Worm (Caenorhabditis elegans) whole organism, young adult: ENCODE data around the gene F34H10.4.

Source experiments
- B0035.1 ChIP-seq: sonication (generic microtip); optimal IDR thresholded peaks from 2 replicates; lab custom pipeline; 2016; ENCODE audit warnings: missing genetic modification characterization, mild to moderate bottlenecking, missing compliant biosample characterization, missing genotype, missing genetic modification reagents
- B0336.3 ChIP-seq: fragments of 200-800 bp; sonication (Bioruptor generic); IDR thresholded peaks from 2 replicates; pipeline ENCODE4 v1.3.6; 2022; ENCODE audit warnings: missing genetic modification characterization, missing compliant biosample characterization
- F10E7.11 ChIP-seq: sonication (generic microtip); optimal IDR thresholded peaks from 2 replicates; lab custom pipeline; 2017; ENCODE audit warnings: mild to moderate bottlenecking, missing genetic modification characterization, moderate library complexity, missing compliant biosample characterization
- F22D6.2 ChIP-seq: sonication (generic microtip); optimal IDR thresholded peaks from 2 replicates; lab custom pipeline; 2016; ENCODE audit warnings: mild to moderate bottlenecking, missing genetic modification characterization, missing compliant biosample characterization
- F23B12.7 ChIP-seq: sonication (generic microtip); optimal IDR thresholded peaks from 2 replicates; lab custom pipeline; 2017; ENCODE audit warnings: missing genetic modification characterization, mild to moderate bottlenecking, missing compliant biosample characterization, antibody characterized with exemption, moderate library complexity; ENCODE audit not compliant: insufficient read depth
- K11D2.4 ChIP-seq: fragments of 200-800 bp; sonication (Bioruptor generic); IDR thresholded peaks from 2 replicates; pipeline ENCODE4 v1.3.6; 2022; ENCODE audit warnings: missing genetic modification reagents, missing genetic modification characterization, missing compliant biosample characterization
- T07F8.4 ChIP-seq: sonication (generic microtip); optimal IDR thresholded peaks from 2 replicates; lab custom pipeline; 2016; ENCODE audit warnings: mild to moderate bottlenecking, missing genetic modification characterization, moderate library complexity, missing compliant biosample characterization
- T26A5.8 ChIP-seq: sonication (generic microtip); optimal IDR thresholded peaks from 2 replicates; lab custom pipeline; 2016; ENCODE audit warnings: missing genetic modification characterization, missing compliant biosample characterization
- Y67H2A.10 ChIP-seq: fragments of 200-800 bp; sonication (Bioruptor generic); conservative IDR thresholded peaks from 2 replicates; pipeline ENCODE4 v1.3.6; 2022; ENCODE audit warnings: missing genetic modification reagents, missing genetic modification characterization, missing compliant biosample characterization
- Y79H2A.3 ChIP-seq: fragments of 200-800 bp; sonication (Bioruptor generic); conservative IDR thresholded peaks from 2 replicates; pipeline ENCODE4 v1.3.6; 2022; ENCODE audit warnings: missing genetic modification reagents, missing genetic modification characterization, missing compliant biosample characterization
- akir-1 ChIP-seq: fragments of 200-800 bp; sonication (Bioruptor generic); optimal IDR thresholded peaks from 2 replicates; lab custom pipeline; 2018; ENCODE audit warnings: mild to moderate bottlenecking, missing genetic modification characterization, moderate library complexity, missing compliant biosample characterization
- ama-1 ChIP-seq, 3 experiments: fragments of 150-350 bp in 1 of 3; sonication (generic microtip) in 2 of 3; optimal IDR thresholded peaks; 2 replicates each; lab custom pipeline; 2014 to 2018; ENCODE audit warnings: missing biosample characterization in 2 of 3, missing genetic modification characterization in 2 of 3, missing genetic modification reagents in 2 of 3
- attf-3 ChIP-seq: fragments of 200-800 bp; sonication (Bioruptor generic); conservative IDR thresholded peaks from 2 replicates; pipeline ENCODE4 v1.3.6; 2022; ENCODE audit warnings: missing genetic modification reagents, missing genetic modification characterization, missing compliant biosample characterization
- attf-5 ChIP-seq: fragments of 200-800 bp; sonication (Bioruptor generic); optimal IDR thresholded peaks from 2 replicates; lab custom pipeline; 2018; ENCODE audit warnings: mild to moderate bottlenecking, missing genetic modification characterization, missing compliant biosample characterization
- ccch-3 ChIP-seq: fragments of 200-800 bp; sonication (Bioruptor generic); optimal IDR thresholded peaks from 2 replicates; lab custom pipeline; 2018; ENCODE audit warnings: mild to moderate bottlenecking, missing genetic modification characterization, missing compliant biosample characterization
- ceh-27 ChIP-seq: fragments of 200-800 bp; sonication (Bioruptor generic); optimal IDR thresholded peaks from 2 replicates; lab custom pipeline; 2018; ENCODE audit warnings: mild to moderate bottlenecking, missing genetic modification characterization, moderate library complexity, missing compliant biosample characterization
- die-1 ChIP-seq: sonication (generic microtip); optimal IDR thresholded peaks from 2 replicates; lab custom pipeline; 2016; ENCODE audit warnings: missing genotype, mild to moderate bottlenecking, missing genetic modification characterization, missing compliant biosample characterization
- dpl-1 ChIP-seq: fragments of 150-350 bp; optimal IDR thresholded peaks from 2 replicates; lab custom pipeline; 2014; ENCODE audit warnings: missing biosample characterization, missing genetic modification reagents, missing genetic modification characterization
- efl-1 ChIP-seq: fragments of 150-350 bp; optimal IDR thresholded peaks from 2 replicates; lab custom pipeline; 2014; ENCODE audit warnings: missing biosample characterization, missing genetic modification reagents, missing genetic modification characterization
- egl-44 ChIP-seq: fragments of 200-800 bp; sonication (Bioruptor generic); IDR thresholded peaks from 2 replicates; pipeline ENCODE4 v1.3.6; 2022; ENCODE audit warnings: missing genetic modification reagents, missing genetic modification characterization, missing compliant biosample characterization
- egrh-3 ChIP-seq: fragments of 200-800 bp; sonication (Bioruptor generic); IDR thresholded peaks from 2 replicates; pipeline ENCODE4 v1.3.6; 2022; ENCODE audit warnings: missing genetic modification reagents, missing genetic modification characterization, missing compliant biosample characterization
- fkh-3 ChIP-seq: sonication (generic microtip); optimal IDR thresholded peaks from 2 replicates; lab custom pipeline; 2016; ENCODE audit warnings: mild to moderate bottlenecking, missing genetic modification characterization, missing compliant biosample characterization
- gei-17 ChIP-seq: fragments of 200-800 bp; sonication (Bioruptor generic); optimal IDR thresholded peaks from 2 replicates; lab custom pipeline; 2018; ENCODE audit warnings: mild to moderate bottlenecking, missing genetic modification characterization, missing compliant biosample characterization
- him-1 ChIP-seq: sonication (generic microtip); optimal IDR thresholded peaks from 2 replicates; lab custom pipeline; 2016; ENCODE audit warnings: missing genotype, missing genetic modification reagents, missing genetic modification characterization, missing compliant biosample characterization
- hlh-26 ChIP-seq: fragments of 200-800 bp; sonication (Bioruptor generic); conservative IDR thresholded peaks from 2 replicates; pipeline ENCODE4 v1.3.6; 2022; ENCODE audit warnings: missing genetic modification reagents, missing genetic modification characterization, missing compliant biosample characterization
- hmg-1.2 ChIP-seq: fragments of 200-800 bp; sonication (Bioruptor generic); IDR thresholded peaks from 2 replicates; pipeline ENCODE4 v1.3.6; 2022; ENCODE audit warnings: missing genetic modification reagents, missing genetic modification characterization, missing compliant biosample characterization
- hmg-20 ChIP-seq: fragments of 200-800 bp; sonication (Bioruptor generic); IDR thresholded peaks from 2 replicates; pipeline ENCODE4 v1.3.6; 2022; ENCODE audit warnings: missing genetic modification reagents, missing genetic modification characterization, missing compliant biosample characterization
- hsf-1 ChIP-seq: fragments of 200-800 bp; sonication (Bioruptor generic); IDR thresholded peaks from 2 replicates; pipeline ENCODE4 v1.3.6; 2022; ENCODE audit warnings: missing genetic modification reagents, missing genetic modification characterization, missing compliant biosample characterization
- lag-1 ChIP-seq: fragments of 200-800 bp; sonication (Bioruptor generic); IDR thresholded peaks from 2 replicates; pipeline ENCODE4 v1.3.6; 2022; ENCODE audit warnings: missing genetic modification reagents, missing genetic modification characterization, missing compliant biosample characterization
- let-526 ChIP-seq: fragments of 200-800 bp; sonication (Bioruptor generic); IDR thresholded peaks from 2 replicates; pipeline ENCODE4 v1.3.6; 2022; ENCODE audit warnings: missing genetic modification reagents, missing genetic modification characterization, missing compliant biosample characterization
- let-607 ChIP-seq, 2 experiments: fragments of 200-800 bp in 1 of 2; sonication (Bioruptor generic) in 1 of 2; sonication (generic microtip) in 1 of 2; optimal IDR thresholded peaks; 2 replicates each; lab custom pipeline; 2016 to 2018; ENCODE audit warnings: mild to moderate bottlenecking in 2 of 2, missing compliant biosample characterization in 2 of 2, missing genetic modification characterization in 2 of 2, moderate library complexity in 2 of 2, missing genotype in 1 of 2
- lin-26 ChIP-seq: fragments of 200-800 bp; sonication (Bioruptor generic); IDR thresholded peaks from 2 replicates; pipeline ENCODE4 v1.3.6; 2022; ENCODE audit warnings: missing genetic modification reagents, missing genetic modification characterization, missing compliant biosample characterization
- lir-1 ChIP-seq: fragments of 200-800 bp; sonication (Bioruptor generic); conservative IDR thresholded peaks from 2 replicates; pipeline ENCODE4 v1.3.6; 2022; ENCODE audit warnings: missing genetic modification reagents, missing genetic modification characterization, missing compliant biosample characterization
- mel-28 ChIP-seq: sonication (generic microtip); optimal IDR thresholded peaks from 2 replicates; lab custom pipeline; 2016; ENCODE audit warnings: borderline replicate concordance, mild to moderate bottlenecking, missing genetic modification characterization, missing compliant biosample characterization
- mes-4 ChIP-seq: sonication (generic microtip); optimal IDR thresholded peaks from 2 replicates; lab custom pipeline; 2016; ENCODE audit warnings: missing genotype, missing genetic modification characterization, missing compliant biosample characterization
- mxl-1 ChIP-seq: sonication (generic microtip); optimal IDR thresholded peaks from 2 replicates; lab custom pipeline; 2016; ENCODE audit warnings: missing genetic modification characterization, missing compliant biosample characterization
- nhr-80 ChIP-seq: sonication (generic microtip); optimal IDR thresholded peaks from 2 replicates; lab custom pipeline; 2016; ENCODE audit warnings: missing genetic modification characterization, missing compliant biosample characterization
- pbrm-1 ChIP-seq: fragments of 200-800 bp; sonication (Bioruptor generic); IDR thresholded peaks from 2 replicates; pipeline ENCODE4 v1.3.6; 2022; ENCODE audit warnings: missing genetic modification reagents, missing genetic modification characterization, missing compliant biosample characterization
- sea-2 ChIP-seq: fragments of 200-800 bp; sonication (Bioruptor generic); IDR thresholded peaks from 2 replicates; pipeline ENCODE4 v1.3.6; 2022; ENCODE audit warnings: missing genetic modification characterization, missing compliant biosample characterization
- somi-1 ChIP-seq: fragments of 200-800 bp; sonication (Bioruptor generic); optimal IDR thresholded peaks from 2 replicates; lab custom pipeline; 2018; ENCODE audit warnings: mild to moderate bottlenecking, missing genetic modification characterization, missing compliant biosample characterization
- tlf-1 ChIP-seq: fragments of 200-800 bp; sonication (Bioruptor generic); optimal IDR thresholded peaks from 2 replicates; lab custom pipeline; 2018; ENCODE audit warnings: mild to moderate bottlenecking, missing genetic modification characterization, missing compliant biosample characterization
- unc-62 ChIP-seq: fragments of 150-350 bp; optimal IDR thresholded peaks from 2 replicates; lab custom pipeline; 2014; ENCODE audit warnings: missing biosample characterization, missing genetic modification reagents, missing genetic modification characterization
- xnd-1 ChIP-seq: sonication (generic microtip); optimal IDR thresholded peaks from 2 replicates; lab custom pipeline; 2016; ENCODE audit warnings: missing genotype, missing genetic modification reagents, missing genetic modification characterization, missing compliant biosample characterization
- zfh-2 ChIP-seq: fragments of 200-800 bp; sonication (Bioruptor generic); conservative IDR thresholded peaks from 2 replicates; pipeline ENCODE4 v1.3.6; 2022; ENCODE audit warnings: missing genetic modification reagents, missing genetic modification characterization, missing compliant biosample characterization
- ztf-26 ChIP-seq: sonication (generic microtip); optimal IDR thresholded peaks from 2 replicates; lab custom pipeline; 2017; ENCODE audit warnings: missing genetic modification characterization, missing compliant biosample characterization
- ztf-6 ChIP-seq: fragments of 200-800 bp; sonication (Bioruptor generic); IDR thresholded peaks from 2 replicates; pipeline ENCODE4 v1.3.6; 2022; ENCODE audit warnings: missing genetic modification reagents, missing genetic modification characterization, missing compliant biosample characterization

F34H10.4 gene

ce11 chrX:9635376-9635775 is 12.9 kb upstream of the F34H10.4 start, which contains the start of gene F34H10.5:
Gene F34H10.5 (plus strand): TSS chrX:9635676.
- TF ChIP-seq F10E7.11 (tag; lab: Kevin White, UChicago) = no peak
- TF ChIP-seq unc-62 (GFP tag; lab: Kevin White, UChicago) = no peak
- TF ChIP-seq attf-3 (GFP tag; lab: Robert Waterston, UW) = no peak
- no peak for TF ChIP-seq hlh-26 (GFP tag; lab: Robert Waterston, UW)
- TF ChIP-seq ceh-27 (GFP tag; lab: Kevin White, UChicago) = no peak
- TF ChIP-seq gei-17 (GFP tag; lab: Kevin White, UChicago) = no peak
- TF ChIP-seq dpl-1 = no peak
- no peak for TF ChIP-seq lin-26
- TF ChIP-seq fkh-3 (tag; lab: Kevin White, UChicago) = no peak
- TF ChIP-seq Y67H2A.10 (GFP tag; lab: Robert Waterston, UW) = no peak
- TF ChIP-seq die-1 (tag; lab: Kevin White, UChicago) = no peak
- no peak for TF ChIP-seq him-1
- TF ChIP-seq attf-5 (GFP tag; lab: Kevin White, UChicago) = no peak
- TF ChIP-seq tlf-1 (GFP tag; lab: Kevin White, UChicago) = no peak
- TF ChIP-seq B0336.3 (GFP tag; lab: Robert Waterston, UW) = no peak

- TF ChIP-seq F22D6.2 (tag; lab: Kevin White, UChicago) (no peak), hmg-20 (GFP tag; lab: Robert Waterston, UW) (no peak), mes-4 (tag; lab: Kevin White, UChicago) (no peak), ccch-3 (GFP tag; lab: Kevin White, UChicago) (no peak), zfh-2 (GFP tag; lab: Robert Waterston, UW) (peak; percentile 86), let-526 (GFP tag; lab: Robert Waterston, UW) (no peak), let-607 (tag; optimal IDR thresholded peaks at IDR 0.05; lab: Kevin White, UChicago) (no peak), hsf-1 (GFP tag; lab: Robert Waterston, UW) (no peak), ceh-27 (GFP tag; lab: Kevin White, UChicago) (no peak), lir-1 (no peak), T07F8.4 (tag; lab: Kevin White, UChicago) (no peak), B0035.1 (tag; lab: Kevin White, UChicago) (no peak), xnd-1 (tag; lab: Kevin White, UChicago) (no peak), K11D2.4 (no peak), pbrm-1 (no peak), somi-1 (no peak), die-1 (tag; lab: Kevin White, UChicago) (no peak), hmg-1.2 (GFP tag; lab: Robert Waterston, UW) (peak; percentile 10; the same call in 1 of the 2 replicates), attf-5 (GFP tag; lab: Kevin White, UChicago) (no peak), akir-1 (no peak), Y67H2A.10 (GFP tag; lab: Robert Waterston, UW) (no peak), egrh-3 (GFP tag; lab: Robert Waterston, UW) (no peak), nhr-80 (tag; lab: Kevin White, UChicago) (peak; percentile 38), egl-44 (GFP tag; lab: Robert Waterston, UW) (no peak), Y79H2A.3 (GFP tag; lab: Robert Waterston, UW) (no peak), ama-1 (optimal IDR thresholded peaks at IDR 0.05; lab: Kevin White, UChicago) (no peak), ama-1 (GFP tag; optimal IDR thresholded peaks at IDR 0.05; lab: Kevin White, UChicago) (no peak), T26A5.8 (no peak), efl-1 (GFP tag; lab: Kevin White, UChicago) (no peak), mel-28 (tag; lab: Kevin White, UChicago) (no peak), ztf-26 (tag; lab: Kevin White, UChicago) (no peak), lag-1 (GFP tag; lab: Robert Waterston, UW) (no peak), F23B12.7 (tag; lab: Kevin White, UChicago) (no peak), mxl-1 (tag; lab: Kevin White, UChicago) (no peak), attf-3 (GFP tag; lab: Robert Waterston, UW) (no peak), ztf-6 (GFP tag; lab: Robert Waterston, UW) (no peak), sea-2 (0 out of 2 replicates have a peak, but pooled peaks have one; percentile 18)
- TF ChIP-seq, all 124 proteins: peak for 4
Measured at ce11 chrX:9637137-9637536, 11.2 kb upstream of the F34H10.4 start.
